Fruit fly (Drosophila melanogaster) whole organism, embryonic: ENCODE results near the gene PRL-1.

ENCODE experiments used
- Atf3 ChIP-seq: fragments of 200-800 bp; sonication (Bioruptor generic); optimal IDR thresholded peaks from 3 replicates; lab custom pipeline; 2016; ENCODE audit warnings: missing biosample characterization, missing genetic modification characterization
- CG10209 ChIP-seq: fragments of 200-800 bp; sonication (Bioruptor generic); optimal IDR thresholded peaks from 3 replicates; lab custom pipeline; 2017; ENCODE audit warnings: missing biosample characterization, mild to moderate bottlenecking, missing genetic modification characterization, missing genetic modification reagents
- CG11695 ChIP-seq: fragments of 200-800 bp; sonication (Bioruptor generic); IDR thresholded peaks from 3 replicates; pipeline ENCODE4 v1.3.6; 2022; ENCODE audit warnings: missing biosample characterization, missing genetic modification characterization
- CG12236 ChIP-seq: fragments of 200-800 bp; sonication (Bioruptor generic); optimal IDR thresholded peaks from 2 replicates; lab custom pipeline; 2016; ENCODE audit warnings: missing biosample characterization, missing genetic modification characterization
- CG1233 ChIP-seq: fragments of 200-800 bp; sonication (Bioruptor generic); optimal IDR thresholded peaks from 4 replicates; lab custom pipeline; 2018; ENCODE audit warnings: missing biosample characterization, mild to moderate bottlenecking, missing genetic modification characterization
- CG12659 ChIP-seq: fragments of 200-800 bp; sonication (Bioruptor generic); optimal IDR thresholded peaks from 3 replicates; lab custom pipeline; 2017; ENCODE audit warnings: mild to moderate bottlenecking, missing biosample characterization, missing genetic modification reagents, missing genetic modification characterization
- CG1647 ChIP-seq: fragments of 200-800 bp; sonication (Bioruptor generic); optimal IDR thresholded peaks from 3 replicates; lab custom pipeline; 2016; ENCODE audit warnings: missing biosample characterization, missing genetic modification characterization
- CG17829 ChIP-seq: fragments of 200-800 bp; optimal IDR thresholded peaks from 2 replicates; lab custom pipeline; 2019; ENCODE audit warnings: missing biosample characterization, mild to moderate bottlenecking, missing genetic modification characterization, moderate library complexity
- CG30403 ChIP-seq: fragments of 200-800 bp; sonication (Bioruptor generic); optimal IDR thresholded peaks from 3 replicates; lab custom pipeline; 2016; ENCODE audit warnings: missing biosample characterization, missing genetic modification characterization
- CG30431 ChIP-seq: fragments of 200-800 bp; sonication (Bioruptor generic); optimal IDR thresholded peaks from 2 replicates; lab custom pipeline; 2017; ENCODE audit warnings: missing biosample characterization, missing genetic modification characterization
- CG31365 ChIP-seq: fragments of 200-800 bp; sonication (Bioruptor generic); optimal IDR thresholded peaks from 2 replicates; lab custom pipeline; 2018; ENCODE audit warnings: missing biosample characterization, mild to moderate bottlenecking, missing genetic modification characterization
- CG33213 ChIP-seq: fragments of 200-800 bp; sonication (Bioruptor generic); optimal IDR thresholded peaks from 3 replicates; lab custom pipeline; 2016; ENCODE audit warnings: missing biosample characterization, missing genetic modification characterization
- CG4424 ChIP-seq: fragments of 200-800 bp; sonication (Bioruptor generic); optimal IDR thresholded peaks from 3 replicates; lab custom pipeline; 2016; ENCODE audit warnings: missing biosample characterization, missing genetic modification characterization
- CG6654 ChIP-seq: fragments of 200-800 bp; sonication (Bioruptor generic); optimal IDR thresholded peaks from 2 replicates; lab custom pipeline; 2017; ENCODE audit warnings: missing biosample characterization, mild to moderate bottlenecking, missing genetic modification characterization
- CG9797 ChIP-seq: fragments of 200-800 bp; sonication (Bioruptor generic); optimal IDR thresholded peaks from 3 replicates; lab custom pipeline; 2018; ENCODE audit warnings: missing biosample characterization, mild to moderate bottlenecking, missing genetic modification characterization
- CG9876 ChIP-seq: fragments of 200-800 bp; sonication (Bioruptor generic); optimal IDR thresholded peaks from 2 replicates; lab custom pipeline; 2016; ENCODE audit warnings: missing biosample characterization, missing genetic modification characterization
- Doc2 ChIP-seq: fragments of 200-800 bp; sonication (Bioruptor generic); IDR thresholded peaks from 2 replicates; pipeline ENCODE4 v1.3.6; 2022; ENCODE audit warnings: missing biosample characterization, missing genetic modification characterization
- Fer1 ChIP-seq: fragments of 200-800 bp; sonication (Bioruptor generic); optimal IDR thresholded peaks from 2 replicates; lab custom pipeline; 2017; ENCODE audit warnings: missing biosample characterization, mild to moderate bottlenecking, missing genetic modification characterization
- HLH54F ChIP-seq: fragments of 200-800 bp; sonication (Bioruptor generic); optimal IDR thresholded peaks from 3 replicates; lab custom pipeline; 2016; ENCODE audit warnings: missing biosample characterization, missing genetic modification characterization
- Hmx ChIP-seq: fragments of 200-800 bp; sonication (Bioruptor generic); optimal IDR thresholded peaks from 2 replicates; lab custom pipeline; 2016; ENCODE audit warnings: missing biosample characterization, missing genetic modification characterization
- Hr78 ChIP-seq, 2 experiments: fragments of 200-800 bp in 1 of 2; fragments of >200 bp in 1 of 2; sonication (Bioruptor generic) in 1 of 2; optimal IDR thresholded peaks; 2 replicates each; lab custom pipeline; 2017 to 2019; ENCODE audit warnings: missing biosample characterization in 2 of 2, missing genetic modification characterization in 2 of 2, mild to moderate bottlenecking in 1 of 2, moderate library complexity in 1 of 2
- NC2β ChIP-seq: fragments of 200-800 bp; sonication (Bioruptor generic); optimal IDR thresholded peaks from 2 replicates; lab custom pipeline; 2016; ENCODE audit warnings: missing biosample characterization, missing genetic modification characterization
- Nf-YA ChIP-seq: fragments of 200-800 bp; sonication (Bioruptor generic); IDR thresholded peaks from 2 replicates; pipeline ENCODE4 v1.3.6; 2022; ENCODE audit warnings: missing biosample characterization, missing genetic modification characterization
- Oaz ChIP-seq: fragments of 200-800 bp; sonication (Bioruptor generic); IDR thresholded peaks from 2 replicates; pipeline ENCODE4 v1.3.6; 2022; ENCODE audit warnings: missing biosample characterization, missing genetic modification characterization
- Rfx ChIP-seq: fragments of 200-800 bp; sonication (Bioruptor generic); IDR thresholded peaks from 2 replicates; pipeline ENCODE4 v1.3.6; 2022; ENCODE audit warnings: missing biosample characterization, missing genetic modification characterization
- Side ChIP-seq: fragments of 200-800 bp; sonication (Bioruptor generic); optimal IDR thresholded peaks from 2 replicates; lab custom pipeline; 2016; ENCODE audit warnings: missing biosample characterization, missing genetic modification characterization
- Spps ChIP-seq: fragments of 200-800 bp; sonication (Bioruptor generic); optimal IDR thresholded peaks from 2 replicates; lab custom pipeline; 2018; ENCODE audit warnings: missing biosample characterization, mild to moderate bottlenecking, missing genetic modification characterization
- Xbp1 ChIP-seq: fragments of 200-800 bp; sonication (Bioruptor generic); optimal IDR thresholded peaks from 3 replicates; lab custom pipeline; 2016; ENCODE audit warnings: missing biosample characterization, mild to moderate bottlenecking, missing genetic modification characterization
- ab ChIP-seq: fragments of 200-800 bp; sonication (Bioruptor generic); optimal IDR thresholded peaks from 2 replicates; lab custom pipeline; 2016; ENCODE audit warnings: missing biosample characterization, missing genetic modification characterization
- aop ChIP-seq: fragments of 200-800 bp; sonication (Bioruptor generic); IDR thresholded peaks from 2 replicates; pipeline ENCODE4 v1.3.6; 2022; ENCODE audit warnings: missing biosample characterization, missing genetic modification characterization
- az2 ChIP-seq: fragments of 200-800 bp; sonication (Bioruptor generic); optimal IDR thresholded peaks from 3 replicates; lab custom pipeline; 2016; ENCODE audit warnings: missing biosample characterization, missing genetic modification characterization
- bab2 ChIP-seq: fragments of 200-800 bp; sonication (Bioruptor generic); optimal IDR thresholded peaks from 2 replicates; lab custom pipeline; 2016; ENCODE audit warnings: missing biosample characterization, missing genetic modification characterization
- disco-r ChIP-seq: fragments of 200-800 bp; sonication (Bioruptor generic); optimal IDR thresholded peaks from 2 replicates; lab custom pipeline; 2016; ENCODE audit warnings: missing biosample characterization, missing genetic modification characterization
- fd96Cb ChIP-seq: fragments of 200-800 bp; sonication (Bioruptor generic); optimal IDR thresholded peaks from 2 replicates; lab custom pipeline; 2018; ENCODE audit warnings: missing biosample characterization, mild to moderate bottlenecking, missing genetic modification characterization, moderate library complexity
- grn ChIP-seq: fragments of 200-800 bp; sonication (Bioruptor generic); optimal IDR thresholded peaks from 3 replicates; lab custom pipeline; 2017; ENCODE audit warnings: missing biosample characterization, missing genetic modification characterization
- gsb-n ChIP-seq: fragments of 200-800 bp; sonication (Bioruptor generic); optimal IDR thresholded peaks from 3 replicates; lab custom pipeline; 2018; ENCODE audit warnings: missing biosample characterization, mild to moderate bottlenecking, missing genetic modification characterization
- hb ChIP-seq: fragments of 200-800 bp; sonication (Bioruptor generic); IDR thresholded peaks from 3 replicates; pipeline ENCODE4 v1.3.6; 2022; ENCODE audit warnings: missing biosample characterization, missing genetic modification characterization; ENCODE audit not compliant: partially characterized antibody
- lbe ChIP-seq: fragments of 200-800 bp; sonication (Bioruptor generic); optimal IDR thresholded peaks from 2 replicates; lab custom pipeline; 2016; ENCODE audit warnings: missing biosample characterization, mild to moderate bottlenecking, missing genetic modification characterization
- nerfin-1 ChIP-seq: fragments of 200-800 bp; sonication (Bioruptor generic); optimal IDR thresholded peaks from 3 replicates; lab custom pipeline; 2019; ENCODE audit warnings: missing biosample characterization, mild to moderate bottlenecking, missing genetic modification characterization, moderate library complexity
- otp ChIP-seq: fragments of 200-800 bp; sonication (Bioruptor generic); IDR thresholded peaks from 3 replicates; pipeline ENCODE4, ENCODE4 v1.3.6; 2022; ENCODE audit warnings: missing biosample characterization, missing genetic modification characterization
- pita ChIP-seq: fragments of 200-800 bp; sonication (Bioruptor generic); optimal IDR thresholded peaks from 2 replicates; lab custom pipeline; 2017; ENCODE audit warnings: missing biosample characterization, mild to moderate bottlenecking, missing genetic modification characterization
- pzg ChIP-seq: fragments of 200-800 bp; sonication (Bioruptor generic); optimal IDR thresholded peaks from 3 replicates; lab custom pipeline; 2018; ENCODE audit warnings: missing biosample characterization, mild to moderate bottlenecking, missing genetic modification characterization, moderate library complexity
- sens ChIP-seq: fragments of 200-800 bp; sonication (Bioruptor generic); peaks from one replicate; lab custom pipeline; 2016; ENCODE audit warnings: missing biosample characterization, missing genetic modification characterization
- sens-2 ChIP-seq: fragments of 200-800 bp; sonication (Bioruptor generic); IDR thresholded peaks from 2 replicates; pipeline ENCODE4 v1.3.6; 2022; ENCODE audit warnings: missing biosample characterization, missing genetic modification characterization
- seq ChIP-seq: fragments of 200-800 bp; sonication (Bioruptor generic); IDR thresholded peaks from 2 replicates; pipeline ENCODE4 v1.3.6; 2022; ENCODE audit warnings: missing biosample characterization, missing genetic modification characterization
- slbo ChIP-seq: fragments of 200-800 bp; sonication (Bioruptor generic); IDR thresholded peaks from 2 replicates; pipeline ENCODE4 v1.3.6; 2022; ENCODE audit warnings: missing biosample characterization, missing genetic modification characterization
- stwl ChIP-seq: fragments of 200-800 bp; sonication (Bioruptor generic); optimal IDR thresholded peaks from 3 replicates; lab custom pipeline; 2018; ENCODE audit warnings: missing biosample characterization, mild to moderate bottlenecking, missing genetic modification characterization, moderate library complexity
- sug ChIP-seq: fragments of 200-800 bp; optimal IDR thresholded peaks from 2 replicates; lab custom pipeline; 2019; ENCODE audit warnings: missing biosample characterization, mild to moderate bottlenecking, missing genetic modification characterization, moderate library complexity
- trem ChIP-seq: fragments of 200-800 bp; optimal IDR thresholded peaks from 3 replicates; lab custom pipeline; 2019; ENCODE audit warnings: missing biosample characterization, mild to moderate bottlenecking, missing genetic modification characterization, moderate library complexity
- ttk ChIP-seq: fragments of 200-800 bp; sonication (Bioruptor generic); IDR thresholded peaks from 2 replicates; pipeline ENCODE4 v2.1.2; 2022; ENCODE audit warnings: missing biosample characterization, missing genetic modification characterization
- tup ChIP-seq: fragments of 200-800 bp; sonication (Bioruptor generic); optimal IDR thresholded peaks from 2 replicates; lab custom pipeline; 2016; ENCODE audit warnings: missing biosample characterization, mild to moderate bottlenecking, missing genetic modification characterization, moderate library complexity

Gene PRL-1

dm6 chr2L:16279774-16280252 is 22.4 kb upstream of the PRL-1 start (continued):
- TF ChIP-seq CG9797 (GFP tag; lab: Kevin White, UChicago) (peak; percentile 10), Side (peak; percentile 83), sug (peak; percentile 68), CG17829 (tag; lab: Kevin White, UChicago) (peak; percentile 94), CG11695 (GFP tag; lab: Robert Waterston, UW) (peak; percentile 72; the same call in 2 of the 3 replicates), Oaz (peak; percentile 84), sens (GFP tag; lab: Kevin White, UChicago) (peak; percentile 99), Fer1 (peak; percentile 85), ab (peak; percentile 57), grn (GFP tag; lab: Kevin White, UChicago) (peak; percentile 60), Nf-YA (0 out of 2 replicates have a peak, but pooled peaks have one; percentile 12), ttk (GFP tag; lab: Robert Waterston, UW) (peak; percentile 76), CG1647 (peak; percentile 80), CG9876 (GFP tag; lab: Kevin White, UChicago) (peak; percentile 19), pita (GFP tag; lab: Kevin White, UChicago) (no peak), sens-2 (GFP tag; lab: Robert Waterston, UW) (peak; percentile 52), tup (peak; percentile 72), Rfx (peak; percentile 59), Hr78 (GFP tag; optimal IDR thresholded peaks at IDR 0.05; lab: Kevin White, UChicago) (peak in 1 of 2 experiments; percentile 87), otp (GFP tag; lab: Robert Waterston, UW) (0 out of 3 replicates have a peak, but pooled peaks have one; percentile 49), nerfin-1 (tag; lab: Kevin White, UChicago) (peak; percentile 89), CG30431 (GFP tag; lab: Kevin White, UChicago) (peak; percentile 75), HLH54F (GFP tag; lab: Kevin White, UChicago) (peak; percentile 79), Doc2 (GFP tag; lab: Robert Waterston, UW) (peak; percentile 56; the same call in 1 of the 2 replicates), CG30403 (GFP tag; lab: Kevin White, UChicago) (peak; percentile 96), trem (peak; percentile 88), CG12236 (peak; percentile 81), CG6654 (peak; percentile 77), gsb-n (peak; percentile 88), aop (GFP tag; lab: Robert Waterston, UW) (no peak), lbe (GFP tag; lab: Kevin White, UChicago) (peak; percentile 27), CG31365 (peak; percentile 51), slbo (GFP tag; lab: Robert Waterston, UW) (peak; percentile 58; the same call in 1 of the 2 replicates), CG1233 (GFP tag; lab: Kevin White, UChicago) (peak; percentile 88), CG4424 (peak; percentile 95), NC2β (GFP tag; lab: Kevin White, UChicago) (peak; percentile 86), CG10209 (GFP tag; lab: Kevin White, UChicago) (peak; percentile 93), Spps (tag; lab: Kevin White, UChicago) (peak; percentile 78), Atf3 (GFP tag; lab: Kevin White, UChicago) (peak; percentile 81), hb (GFP tag; lab: Robert Waterston, UW) (no peak), bab2 (GFP tag; lab: Kevin White, UChicago) (peak; percentile 82), stwl (tag; lab: Kevin White, UChicago) (peak; percentile 48), Hmx (GFP tag; lab: Kevin White, UChicago) (peak; percentile 74), az2 (GFP tag; lab: Kevin White, UChicago) (peak; percentile 95), fd96Cb (tag; lab: Kevin White, UChicago) (peak; percentile 96), Xbp1 (GFP tag; lab: Kevin White, UChicago) (peak; percentile 96), pzg (GFP tag; lab: Kevin White, UChicago) (no peak), CG12659 (GFP tag; lab: Kevin White, UChicago) (peak; percentile 94), seq (GFP tag; lab: Robert Waterston, UW) (peak; percentile 83), CG33213 (GFP tag; lab: Kevin White, UChicago) (peak; percentile 65), disco-r (GFP tag; lab: Kevin White, UChicago) (peak; percentile 71)
